Worm (Caenorhabditis elegans) whole organism, young adult: Measurements from ENCODE around the gene Y51A2D.8.

Source experiments
- F57A8.1 ChIP-seq: fragments of 200-800 bp; sonication (Bioruptor generic); optimal IDR thresholded peaks from 2 replicates; lab custom pipeline; 2018; ENCODE audit warnings: mild to moderate bottlenecking, missing genetic modification characterization, moderate library complexity, missing compliant biosample characterization
- atf-7 ChIP-seq: sonication (generic microtip); optimal IDR thresholded peaks from 2 replicates; lab custom pipeline; 2017; ENCODE audit warnings: mild to moderate bottlenecking, missing genetic modification characterization, missing compliant biosample characterization
- ekl-4 ChIP-seq: fragments of 200-800 bp; sonication (Bioruptor generic); IDR thresholded peaks from 2 replicates; pipeline ENCODE4 v1.3.6; 2022; ENCODE audit warnings: missing genetic modification reagents, missing genetic modification characterization, missing compliant biosample characterization
- fkh-3 ChIP-seq: sonication (generic microtip); optimal IDR thresholded peaks from 2 replicates; lab custom pipeline; 2016; ENCODE audit warnings: mild to moderate bottlenecking, missing genetic modification characterization, missing compliant biosample characterization
- hrde-1 ChIP-seq: sonication (generic microtip); optimal IDR thresholded peaks from 2 replicates; lab custom pipeline; 2016; ENCODE audit warnings: missing genetic modification characterization, mild to moderate bottlenecking, missing compliant biosample characterization, moderate library complexity, missing genotype, missing genetic modification reagents, borderline replicate concordance
- lir-1 ChIP-seq: fragments of 200-800 bp; sonication (Bioruptor generic); conservative IDR thresholded peaks from 2 replicates; pipeline ENCODE4 v1.3.6; 2022; ENCODE audit warnings: missing genetic modification reagents, missing genetic modification characterization, missing compliant biosample characterization
- lsy-27 ChIP-seq: sonication (generic microtip); optimal IDR thresholded peaks from 2 replicates; lab custom pipeline; 2017; ENCODE audit warnings: missing genetic modification characterization, mild to moderate bottlenecking, missing compliant biosample characterization, antibody characterized with exemption, missing genotype, borderline replicate concordance; ENCODE audit not compliant: insufficient read depth
- pha-4 ChIP-seq: fragments of 150-350 bp; sonication (generic microtip); optimal IDR thresholded peaks from 2 replicates; lab custom pipeline; 2014; ENCODE audit warnings: missing biosample characterization, missing genetic modification reagents, missing genetic modification characterization
- snpc-1.3 ChIP-seq: sonication (generic microtip); optimal IDR thresholded peaks from 2 replicates; lab custom pipeline; 2017; ENCODE audit warnings: missing genetic modification characterization, mild to moderate bottlenecking, missing compliant biosample characterization, antibody characterized with exemption, moderate library complexity, missing genotype, missing genetic modification reagents; ENCODE audit not compliant: insufficient read depth
- snpc-3.4 ChIP-seq: sonication (generic microtip); optimal IDR thresholded peaks from 2 replicates; lab custom pipeline; 2017; ENCODE audit warnings: missing genetic modification characterization, mild to moderate bottlenecking, missing compliant biosample characterization, antibody characterized with exemption, moderate library complexity, missing genotype, missing genetic modification reagents
- unc-130 ChIP-seq: sonication (generic microtip); optimal IDR thresholded peaks from 2 replicates; lab custom pipeline; 2016; ENCODE audit warnings: missing genetic modification reagents, missing genetic modification characterization, missing compliant biosample characterization
- ztf-6 ChIP-seq: fragments of 200-800 bp; sonication (Bioruptor generic); IDR thresholded peaks from 2 replicates; pipeline ENCODE4 v1.3.6; 2022; ENCODE audit warnings: missing genetic modification reagents, missing genetic modification characterization, missing compliant biosample characterization

DNA sequence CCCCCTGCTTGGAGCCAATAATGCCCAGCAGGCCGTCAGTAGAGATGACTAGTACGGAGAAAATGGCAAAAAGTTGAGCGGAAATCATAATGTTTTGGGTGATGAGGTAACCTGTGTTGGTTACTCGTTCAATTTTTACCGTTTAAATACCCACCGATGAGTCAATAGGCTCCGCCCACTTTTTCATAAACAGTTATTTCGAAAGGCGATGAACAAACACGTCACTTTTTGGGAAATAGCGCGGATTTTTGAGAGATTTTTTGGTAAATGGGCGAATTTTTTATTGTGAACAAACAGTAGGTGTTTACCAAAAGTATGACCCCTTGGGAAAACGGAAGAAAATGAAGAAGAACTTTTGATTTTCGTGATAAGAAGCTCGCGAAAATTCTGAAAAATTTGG lies 6.5 kb upstream of the Y51A2D.8 start, which contains the start of gene ttr-26:
- no peak for TF ChIP-seq ekl-4 (GFP tag; lab: Robert Waterston, UW)
- no peak for TF ChIP-seq hrde-1 (tag; lab: Kevin White, UChicago)
- TF ChIP-seq ztf-6 (GFP tag; lab: Robert Waterston, UW) = no peak
- no peak for TF ChIP-seq F57A8.1 (GFP tag; lab: Kevin White, UChicago)
- TF ChIP-seq atf-7 (tag; lab: Kevin White, UChicago) = no peak
- TF ChIP-seq snpc-1.3 (tag; lab: Kevin White, UChicago) = no peak
- TF ChIP-seq unc-130 = no peak
- TF ChIP-seq lsy-27 = no peak
- TF ChIP-seq pha-4 (tag; lab: Kevin White, UChicago) = no peak
- TF ChIP-seq lir-1 (GFP tag; lab: Robert Waterston, UW) = no peak
- TF ChIP-seq fkh-3 = no peak
- TF ChIP-seq snpc-3.4 (tag; lab: Kevin White, UChicago) = no peak
